Worm (Caenorhabditis elegans): ENCODE data around the gene T06E6.1.

ce11 chrV:15394906-15395305 lies at the start of gene T06E6.1:
- TF ChIP-seq ama-1 (optimal IDR thresholded peaks at IDR 0.05) (no peak), hnd-1 (tag; optimal IDR thresholded peaks at IDR 0.05) (no peak), aly-1 (tag; optimal IDR thresholded peaks at IDR 0.05) (no peak), F13C5.2 (tag; optimal IDR thresholded peaks at IDR 0.05) (no peak)
